Worm (Caenorhabditis elegans) whole organism, L4/young adult: Measurements from ENCODE around the gene K08D10.13.

Source experiments
- W03F9.2 ChIP-seq: fragments of 150-350 bp; optimal IDR thresholded peaks from 2 replicates; lab custom pipeline; 2014; ENCODE audit warnings: missing biosample characterization, missing genetic modification characterization
- dao-5 ChIP-seq: sonication (generic microtip); optimal IDR thresholded peaks from 2 replicates; lab custom pipeline; 2016; ENCODE audit warnings: missing genotype, missing genetic modification characterization, moderate library complexity, missing compliant biosample characterization
- him-1 ChIP-seq: sonication (generic microtip); optimal IDR thresholded peaks from 2 replicates; lab custom pipeline; 2016; ENCODE audit warnings: missing genotype, missing genetic modification reagents, missing genetic modification characterization, missing compliant biosample characterization

DNA sequence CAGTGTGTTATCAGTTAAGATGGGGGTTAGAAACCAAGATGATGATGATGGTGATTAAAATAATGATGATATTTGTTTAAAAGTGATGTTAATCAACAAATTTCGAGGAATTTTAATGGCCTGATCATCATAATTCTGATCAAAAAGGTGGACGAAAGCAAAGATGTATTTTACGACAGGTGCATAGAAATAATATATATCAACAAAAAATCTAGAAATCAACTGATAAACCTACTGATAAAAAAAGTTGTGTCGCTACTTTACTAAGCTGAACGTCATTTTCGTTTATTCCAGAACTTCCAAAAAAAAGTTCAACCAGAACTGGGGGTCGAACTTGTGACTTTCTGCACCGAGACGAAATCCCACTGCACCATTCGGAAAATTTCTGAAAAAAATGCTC, 48.3 kb downstream of the K08D10.13 start, which contains the start of gene mul-1:
- TF ChIP-seq W03F9.2 = no peak
- no peak for TF ChIP-seq dao-5 (tag; lab: Kevin White, UChicago)
- TF ChIP-seq him-1 = no peak
